Fruit fly (Drosophila melanogaster) whole organism, embryonic: ENCODE data around the gene Sytbeta.

ENCODE experiments used
- CG12942 ChIP-seq: fragments of 200-800 bp; sonication (Bioruptor generic); optimal IDR thresholded peaks from 3 replicates; lab custom pipeline; 2016; ENCODE audit warnings: missing biosample characterization, missing genetic modification characterization
- CG13424 ChIP-seq: fragments of 200-800 bp; sonication (Bioruptor generic); optimal IDR thresholded peaks from 2 replicates; lab custom pipeline; 2019; ENCODE audit warnings: missing biosample characterization, mild to moderate bottlenecking, missing genetic modification characterization, moderate library complexity
- CG9797 ChIP-seq: fragments of 200-800 bp; sonication (Bioruptor generic); optimal IDR thresholded peaks from 3 replicates; lab custom pipeline; 2018; ENCODE audit warnings: missing biosample characterization, mild to moderate bottlenecking, missing genetic modification characterization
- Mad ChIP-seq: fragments of 200-800 bp; sonication (Bioruptor generic); optimal IDR thresholded peaks from 2 replicates; lab custom pipeline; 2016; ENCODE audit warnings: missing biosample characterization, missing genetic modification characterization
- NFAT ChIP-seq: fragments of 200-800 bp; sonication (Bioruptor generic); IDR thresholded peaks from 2 replicates; pipeline ENCODE4 v1.3.6; 2022; ENCODE audit warnings: missing biosample characterization, missing genetic modification characterization
- Trl ChIP-seq, 3 experiments: fragments of >200 bp in 2 of 3; fragments of 200-800 bp in 1 of 3; sonication (Bioruptor generic) in 1 of 3; optimal IDR thresholded peaks; 2 replicates in 1 of 3; 3 replicates in 2 of 3; lab custom pipeline; 2016 to 2017; ENCODE audit warnings: missing biosample characterization in 1 of 3, missing genetic modification characterization in 1 of 3
- ash1 ChIP-seq: fragments of 200-800 bp; sonication (Bioruptor generic); optimal IDR thresholded peaks from 2 replicates; lab custom pipeline; 2018; ENCODE audit warnings: missing biosample characterization, mild to moderate bottlenecking, missing genetic modification characterization
- dmrt99B ChIP-seq: fragments of 200-800 bp; sonication (Bioruptor generic); optimal IDR thresholded peaks from 2 replicates; lab custom pipeline; 2018; ENCODE audit warnings: missing biosample characterization, mild to moderate bottlenecking, missing genetic modification characterization, moderate library complexity
- pb ChIP-seq: fragments of 200-800 bp; sonication (Bioruptor generic); optimal IDR thresholded peaks from 3 replicates; lab custom pipeline; 2016; ENCODE audit warnings: missing biosample characterization, missing genetic modification characterization
- schlank ChIP-seq: fragments of 200-800 bp; sonication (Bioruptor generic); optimal IDR thresholded peaks from 2 replicates; lab custom pipeline; 2018; ENCODE audit warnings: missing biosample characterization, mild to moderate bottlenecking, missing genetic modification characterization

- TF ChIP-seq CG12942 (GFP tag; lab: Kevin White, UChicago) = no peak
- no peak for TF ChIP-seq Trl (optimal IDR thresholded peaks at IDR 0.05; lab: Kevin White, UChicago)
- no peak for TF ChIP-seq Trl (GFP tag; optimal IDR thresholded peaks at IDR 0.05; lab: Kevin White, UChicago)
- TF ChIP-seq dmrt99B = peak; percentile 19
- TF ChIP-seq ash1 = no peak
- TF ChIP-seq CG13424 (tag; lab: Kevin White, UChicago) = peak; percentile 11
- TF ChIP-seq NFAT (GFP tag; lab: Robert Waterston, UW) = no peak
- no peak for TF ChIP-seq schlank (tag; lab: Kevin White, UChicago)
- TF ChIP-seq Mad (GFP tag; lab: Kevin White, UChicago) = no peak
- TF ChIP-seq pb (GFP tag; lab: Kevin White, UChicago) = no peak
- TF ChIP-seq CG9797 (GFP tag; lab: Kevin White, UChicago) = no peak
Observed at dm6 chr3L:15009681-15010080, 55.1 kb downstream of the Sytbeta start.
